Worm (Caenorhabditis elegans): ENCODE data around the gene irld-2.

Gene irld-2

DNA sequence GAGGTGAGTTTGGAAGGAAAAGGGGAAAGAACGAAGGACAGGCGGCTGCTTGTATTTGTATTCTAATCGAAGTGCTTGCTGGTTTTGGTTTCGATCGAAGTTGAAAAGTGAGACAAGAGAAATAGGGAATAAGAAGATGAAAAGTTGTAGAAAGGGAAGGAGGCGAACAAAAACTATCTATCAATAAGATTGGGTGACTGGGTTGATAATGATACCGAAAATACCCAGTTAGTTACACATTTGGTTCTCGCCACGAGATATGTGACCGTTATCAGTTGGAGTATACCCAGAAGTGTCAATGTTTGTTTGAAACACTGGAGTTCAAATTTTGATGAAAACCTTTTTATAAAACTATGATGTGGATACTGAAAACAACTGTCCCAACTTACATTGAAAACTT, 26.6 kb downstream of the irld-2 start:
- TF ChIP-seq tab-1 (GFP tag; IDR thresholded peaks at IDR 0.05) (no peak), ztf-29 (GFP tag; IDR thresholded peaks at IDR 0.05) (no peak), T22C8.4 (GFP tag; IDR thresholded peaks at IDR 0.05) (no peak), ref-1 (GFP tag; conservative IDR thresholded peaks at IDR 0.05) (no peak), med-1 (GFP tag; optimal IDR thresholded peaks at IDR 0.05; ENCODE audit: insufficient read depth) (no peak), cog-1 (tag; optimal IDR thresholded peaks at IDR 0.05) (no peak), ztf-23 (GFP tag; IDR thresholded peaks at IDR 0.05) (no peak), klf-2 (GFP tag; conservative IDR thresholded peaks at IDR 0.05) (no peak), flt-1 (GFP tag; IDR thresholded peaks at IDR 0.05) (no peak)

- TF ChIP-seq ref-1 (GFP tag; conservative IDR thresholded peaks at IDR 0.05) (no peak), T22C8.4 (GFP tag; IDR thresholded peaks at IDR 0.05) (no peak), tab-1 (GFP tag; IDR thresholded peaks at IDR 0.05) (no peak), ztf-23 (GFP tag; IDR thresholded peaks at IDR 0.05) (no peak), flt-1 (GFP tag; IDR thresholded peaks at IDR 0.05) (no peak), cog-1 (tag; optimal IDR thresholded peaks at IDR 0.05) (no peak), ztf-29 (GFP tag; IDR thresholded peaks at IDR 0.05) (no peak), klf-2 (GFP tag; conservative IDR thresholded peaks at IDR 0.05) (no peak), med-1 (GFP tag; optimal IDR thresholded peaks at IDR 0.05; ENCODE audit: insufficient read depth) (no peak)
These were observed 27.9 kb downstream of the irld-2 start for ce11 chrX:13366955-13367354.

DNA sequence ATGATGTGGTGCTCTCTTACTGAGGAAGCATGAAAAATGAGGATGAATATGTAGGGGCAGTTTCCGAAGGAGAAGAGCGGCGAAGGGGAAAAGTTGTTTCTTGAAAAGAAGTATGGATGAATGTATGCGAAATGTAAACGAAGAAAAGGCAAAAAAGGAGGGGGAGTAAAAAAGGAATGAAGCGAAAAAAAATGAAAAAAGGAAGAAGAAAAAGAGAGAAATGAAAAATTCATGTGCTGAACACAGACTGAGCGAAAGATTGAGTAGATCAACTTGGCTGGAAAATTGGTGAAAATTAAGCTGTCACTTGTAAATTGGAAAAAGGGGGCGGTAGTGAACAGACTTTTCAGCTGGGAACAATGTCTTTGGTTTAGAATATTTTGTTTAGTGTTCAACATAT, 30.0 kb downstream of the irld-2 start, which contains the start of gene C49F8.1:
Gene C49F8.1, minus strand, starts transcription at position 101 of the 400 bp plus-strand sequence.
- TF ChIP-seq ref-1 (GFP tag; conservative IDR thresholded peaks at IDR 0.05) (no peak), tab-1 (GFP tag; IDR thresholded peaks at IDR 0.05) (no peak), med-1 (GFP tag; optimal IDR thresholded peaks at IDR 0.05; ENCODE audit: insufficient read depth) (no peak), flt-1 (GFP tag; IDR thresholded peaks at IDR 0.05) (no peak)

- TF ChIP-seq tab-1 (GFP tag; IDR thresholded peaks at IDR 0.05), result no peak
- TF ChIP-seq med-1 (GFP tag; optimal IDR thresholded peaks at IDR 0.05; ENCODE audit: insufficient read depth), result no peak
- TF ChIP-seq ztf-29 (GFP tag; IDR thresholded peaks at IDR 0.05), result no peak
- no peak for TF ChIP-seq ref-1 (GFP tag; conservative IDR thresholded peaks at IDR 0.05)
- no peak for TF ChIP-seq T22C8.4 (GFP tag; IDR thresholded peaks at IDR 0.05)
- no peak for TF ChIP-seq ztf-23 (GFP tag; IDR thresholded peaks at IDR 0.05)
- no peak for TF ChIP-seq cog-1 (tag; optimal IDR thresholded peaks at IDR 0.05)
- TF ChIP-seq flt-1 (GFP tag; IDR thresholded peaks at IDR 0.05), result no peak
These were observed 32.4 kb downstream of the irld-2 start, which contains the start of gene C49F8.15 for ce11 chrX:13362486-13362885. C49F8.15 (minus strand) TSS chrX:13362586.

ce11 chrX:13360632-13361031, 34.2 kb downstream of the irld-2 start:
- TF ChIP-seq med-1 (GFP tag; optimal IDR thresholded peaks at IDR 0.05; ENCODE audit: insufficient read depth) (no peak), ref-1 (GFP tag; conservative IDR thresholded peaks at IDR 0.05) (no peak), ztf-29 (GFP tag; IDR thresholded peaks at IDR 0.05) (no peak), T22C8.4 (GFP tag; IDR thresholded peaks at IDR 0.05) (no peak), tab-1 (GFP tag; IDR thresholded peaks at IDR 0.05) (no peak), klf-2 (GFP tag; conservative IDR thresholded peaks at IDR 0.05) (no peak), ztf-23 (GFP tag; IDR thresholded peaks at IDR 0.05) (no peak), flt-1 (GFP tag; IDR thresholded peaks at IDR 0.05) (no peak), cog-1 (tag; optimal IDR thresholded peaks at IDR 0.05) (no peak)

- TF ChIP-seq ref-1 (GFP tag; conservative IDR thresholded peaks at IDR 0.05) (no peak), cog-1 (tag; optimal IDR thresholded peaks at IDR 0.05) (no peak), klf-2 (GFP tag; conservative IDR thresholded peaks at IDR 0.05) (no peak), tab-1 (GFP tag; IDR thresholded peaks at IDR 0.05) (no peak)
These were observed 35.1 kb downstream of the irld-2 start for ce11 chrX:13359800-13360199.

- TF ChIP-seq tab-1 (GFP tag; IDR thresholded peaks at IDR 0.05) (no peak), ref-1 (GFP tag; conservative IDR thresholded peaks at IDR 0.05) (no peak), ztf-29 (GFP tag; IDR thresholded peaks at IDR 0.05) (no peak)
These were observed 36.3 kb downstream of the irld-2 start for ce11 chrX:13358573-13358972.

DNA sequence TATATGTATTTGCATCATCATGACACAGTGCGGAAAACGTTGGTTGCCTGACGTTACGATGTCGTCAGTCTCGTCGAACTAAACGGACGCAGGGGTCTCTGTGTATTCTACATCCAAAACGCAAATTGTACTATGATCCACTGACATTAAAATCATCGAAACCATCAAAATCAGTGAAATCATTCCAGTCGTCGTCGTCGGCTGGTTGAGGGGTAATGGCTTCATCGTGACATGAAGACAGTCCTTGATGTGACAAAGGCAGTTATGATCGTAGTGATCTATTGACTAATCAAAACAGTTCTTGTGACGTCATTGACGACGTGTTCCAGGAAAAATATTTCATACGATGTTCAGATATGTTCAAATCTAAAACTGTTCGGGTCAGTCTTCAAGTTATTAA, 37.2 kb downstream of the irld-2 start:
- TF ChIP-seq ref-1 (GFP tag; conservative IDR thresholded peaks at IDR 0.05) (no peak), tab-1 (GFP tag; IDR thresholded peaks at IDR 0.05) (no peak), ztf-29 (GFP tag; IDR thresholded peaks at IDR 0.05) (no peak), med-1 (GFP tag; optimal IDR thresholded peaks at IDR 0.05; ENCODE audit: insufficient read depth) (no peak), cog-1 (tag; optimal IDR thresholded peaks at IDR 0.05) (no peak), ztf-23 (GFP tag; IDR thresholded peaks at IDR 0.05) (no peak), klf-2 (GFP tag; conservative IDR thresholded peaks at IDR 0.05) (no peak), T22C8.4 (GFP tag; IDR thresholded peaks at IDR 0.05) (no peak), flt-1 (GFP tag; IDR thresholded peaks at IDR 0.05) (no peak)

DNA sequence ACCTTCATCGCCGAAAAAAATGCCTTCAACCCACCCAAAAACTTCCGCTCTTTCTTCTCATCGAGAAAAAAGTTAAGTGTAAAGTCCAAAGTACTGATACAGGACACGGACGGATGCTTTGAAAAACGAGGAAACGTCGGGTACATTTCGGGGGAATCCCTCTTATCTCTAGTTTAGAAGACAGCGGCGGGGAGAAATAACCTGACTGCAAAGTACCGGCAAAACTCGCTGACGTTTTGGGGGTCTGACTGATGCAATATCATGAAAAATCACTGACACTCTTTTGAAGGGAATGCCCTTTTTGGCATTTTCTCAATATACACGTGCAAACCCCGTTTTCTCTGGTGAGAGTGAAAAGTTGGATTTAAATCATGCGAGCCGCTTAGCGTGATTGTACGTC, 38.4 kb downstream of the irld-2 start:
- no peak for TF ChIP-seq ztf-23 (GFP tag; IDR thresholded peaks at IDR 0.05)
- TF ChIP-seq med-1 (GFP tag; optimal IDR thresholded peaks at IDR 0.05; ENCODE audit: insufficient read depth), result no peak
- no peak for TF ChIP-seq ztf-29 (GFP tag; IDR thresholded peaks at IDR 0.05)
- TF ChIP-seq cog-1 (tag; optimal IDR thresholded peaks at IDR 0.05), result no peak
- no peak for TF ChIP-seq flt-1 (GFP tag; IDR thresholded peaks at IDR 0.05)
- TF ChIP-seq klf-2 (GFP tag; conservative IDR thresholded peaks at IDR 0.05), result no peak

- TF ChIP-seq T22C8.4 (GFP tag; IDR thresholded peaks at IDR 0.05) (no peak), flt-1 (GFP tag; IDR thresholded peaks at IDR 0.05) (no peak), ref-1 (GFP tag; conservative IDR thresholded peaks at IDR 0.05) (no peak), klf-2 (GFP tag; conservative IDR thresholded peaks at IDR 0.05) (no peak), ztf-23 (GFP tag; IDR thresholded peaks at IDR 0.05) (no peak), tab-1 (GFP tag; IDR thresholded peaks at IDR 0.05) (no peak)
These were observed 40.0 kb downstream of the irld-2 start for ce11 chrX:13354672-13355407.
